Worm (Caenorhabditis elegans): ENCODE results near the gene zmp-6.

ce11 chrIII:7253669-7254068, 6.0 kb upstream of the zmp-6 start:
- no peak for TF ChIP-seq nhr-120 (GFP tag; IDR thresholded peaks at IDR 0.05)
- TF ChIP-seq K11D2.4 (GFP tag; IDR thresholded peaks at IDR 0.05), result no peak
- TF ChIP-seq nfya-1 (tag; optimal IDR thresholded peaks at IDR 0.05; ENCODE audit: borderline replicate concordance, insufficient read depth), result no peak
